Fruit fly (Drosophila melanogaster): ENCODE data around the gene cype.
A peak's percentile ranks its signal among the peaks of the same experiment; 100 is the strongest.

cype gene

dm6 chr2L:5305240-5305875, 21.7 kb upstream of the cype start (continued):
- TF ChIP-seq CG11902 (GFP tag; optimal IDR thresholded peaks at IDR 0.05) (no peak), Gug (GFP tag; IDR thresholded peaks at IDR 0.05) (no peak), CG6276 (GFP tag; optimal IDR thresholded peaks at IDR 0.05) (no peak), net (GFP tag; optimal IDR thresholded peaks at IDR 0.05) (peak; percentile 9), fkh (GFP tag; optimal IDR thresholded peaks at IDR 0.05) (no peak), CG11762 (GFP tag; optimal IDR thresholded peaks at IDR 0.05; ENCODE audit: insufficient read depth) (no peak), Sox102F (GFP tag; optimal IDR thresholded peaks at IDR 0.05) (peak; percentile 57), Hr38 (GFP tag; optimal IDR thresholded peaks at IDR 0.05) (no peak)

dm6 chr2L:5306373-5306997, 20.5 kb upstream of the cype start:
- TF ChIP-seq CG6163 (GFP tag; IDR thresholded peaks at IDR 0.05) (0 out of 3 replicates have a peak, but pooled peaks have one; percentile 59), acj6 (GFP tag; optimal IDR thresholded peaks at IDR 0.05) (no peak), CG6276 (GFP tag; optimal IDR thresholded peaks at IDR 0.05) (peak; percentile 14), CG3032 (tag; optimal IDR thresholded peaks at IDR 0.05) (no peak), topi (GFP tag; optimal IDR thresholded peaks at IDR 0.05) (peak; percentile 10), Eip93F (GFP tag; optimal IDR thresholded peaks at IDR 0.05) (peak; percentile 49), esn (GFP tag; optimal IDR thresholded peaks at IDR 0.05) (no peak), CG4318 (GFP tag; optimal IDR thresholded peaks at IDR 0.05) (no peak), fkh (GFP tag; optimal IDR thresholded peaks at IDR 0.05) (peak; percentile 87), CG6854 (GFP tag; optimal IDR thresholded peaks at IDR 0.05) (peak; percentile 60), Hr38 (GFP tag; optimal IDR thresholded peaks at IDR 0.05) (no peak), net (GFP tag; optimal IDR thresholded peaks at IDR 0.05) (peak; percentile 34), Sox15 (GFP tag; optimal IDR thresholded peaks at IDR 0.05) (no peak), eg (GFP tag; IDR thresholded peaks at IDR 0.05) (peak; percentile 59; the same call in 1 of the 3 replicates), CG16779 (tag; optimal IDR thresholded peaks at IDR 0.05) (peak; percentile 30), Sox14 (GFP tag; optimal IDR thresholded peaks at IDR 0.05) (peak; percentile 79), CG15336 (GFP tag; IDR thresholded peaks at IDR 0.05) (no peak), svp (GFP tag) (peak; percentile 83), CG31627 (GFP tag; optimal IDR thresholded peaks at IDR 0.05) (no peak), lz (GFP tag; optimal IDR thresholded peaks at IDR 0.05) (no peak), Lpt (GFP tag; optimal IDR thresholded peaks at IDR 0.05) (peak; percentile 24), Eip75B (GFP tag; optimal IDR thresholded peaks at IDR 0.05) (peak; percentile 11), Blimp-1 (GFP tag; optimal IDR thresholded peaks at IDR 0.05) (peak; percentile 38), CG3919 (GFP tag; optimal IDR thresholded peaks at IDR 0.05) (peak; percentile 32), vri (GFP tag; optimal IDR thresholded peaks at IDR 0.05) (peak; percentile 100), CG8632 (GFP tag; optimal IDR thresholded peaks at IDR 0.05) (no peak), Eip78C (GFP tag) (peak; percentile 73), dsx (GFP tag; optimal IDR thresholded peaks at IDR 0.05; ENCODE audit: poor library complexity, severe bottlenecking) (peak; percentile 60), CG7368 (GFP tag; optimal IDR thresholded peaks at IDR 0.05) (peak; percentile 21), CG8119 (GFP tag; IDR thresholded peaks at IDR 0.05) (no peak), ss (GFP tag; optimal IDR thresholded peaks at IDR 0.05) (peak in 1 of 2 experiments; percentile 37), fd59A (GFP tag; optimal IDR thresholded peaks at IDR 0.05) (no peak), Gug (GFP tag; IDR thresholded peaks at IDR 0.05) (no peak), Smox (GFP tag; optimal IDR thresholded peaks at IDR 0.05) (no peak), CG8319 (GFP tag; optimal IDR thresholded peaks at IDR 0.05) (no peak), CG6808 (GFP tag; optimal IDR thresholded peaks at IDR 0.05) (no peak), Sox102F (GFP tag; optimal IDR thresholded peaks at IDR 0.05) (no peak), Hr4 (GFP tag; optimal IDR thresholded peaks at IDR 0.05) (no peak)
